Worm (Caenorhabditis elegans) whole organism, L3 larva: ENCODE results near the gene ptr-18.
A peak's percentile ranks its signal among the peaks of the same experiment; 100 is the strongest.

Source experiments
- R02D3.7 ChIP-seq: fragments of 150-350 bp; optimal IDR thresholded peaks from 2 replicates; lab custom pipeline; 2014; ENCODE audit warnings: missing biosample characterization, missing genetic modification characterization
- elt-2 ChIP-seq: sonication (generic microtip); optimal IDR thresholded peaks from 2 replicates; lab custom pipeline; 2016; ENCODE audit warnings: missing genetic modification reagents, mild to moderate bottlenecking, missing genetic modification characterization, missing compliant biosample characterization
- fkh-2 ChIP-seq: fragments of 150-350 bp; optimal IDR thresholded peaks from 2 replicates; lab custom pipeline; 2014; ENCODE audit warnings: missing biosample characterization, missing genetic modification reagents, missing genetic modification characterization
- nfya-1 ChIP-seq: sonication (generic microtip); optimal IDR thresholded peaks from 2 replicates; lab custom pipeline; 2017; ENCODE audit warnings: missing genetic modification characterization, mild to moderate bottlenecking, missing compliant biosample characterization, antibody characterized with exemption, moderate library complexity; ENCODE audit not compliant: insufficient read depth
- nhr-11 ChIP-seq: fragments of 150-350 bp; optimal IDR thresholded peaks from 2 replicates; lab custom pipeline; 2014; ENCODE audit warnings: missing biosample characterization, missing genetic modification characterization
- zag-1 ChIP-seq: fragments of 150-350 bp; optimal IDR thresholded peaks from 2 replicates; lab custom pipeline; 2014; ENCODE audit warnings: missing biosample characterization, missing genetic modification characterization

- TF ChIP-seq nfya-1 (peak; percentile 16), R02D3.7 (tag; lab: Kevin White, UChicago) (no peak), elt-2 (tag; lab: Kevin White, UChicago) (no peak), nhr-11 (tag; lab: Kevin White, UChicago) (no peak), fkh-2 (tag; lab: Kevin White, UChicago) (no peak), zag-1 (tag; lab: Kevin White, UChicago) (no peak)
Measured at ce11 chrII:12965589-12965988, 243 bp downstream of the ptr-18 start.
